Fruit fly (Drosophila melanogaster) whole organism, embryonic: ENCODE measurements around the gene comm.

Source experiments
- ATbp ChIP-seq: fragments of 200-800 bp; sonication (Bioruptor generic); optimal IDR thresholded peaks from 2 replicates; lab custom pipeline; 2017; ENCODE audit warnings: missing biosample characterization, mild to moderate bottlenecking, missing genetic modification characterization, missing genetic modification reagents
- Ada2b ChIP-seq: fragments of 200-800 bp; sonication (Bioruptor generic); IDR thresholded peaks from 2 replicates; pipeline ENCODE4 v1.3.6; 2022; ENCODE audit warnings: missing biosample characterization, missing genetic modification characterization
- Atf-2 ChIP-seq: fragments of 200-800 bp; sonication (Bioruptor generic); optimal IDR thresholded peaks from 2 replicates; lab custom pipeline; 2016; ENCODE audit warnings: missing biosample characterization, missing genetic modification characterization
- Blimp-1 ChIP-seq: fragments of 200-800 bp; sonication (Bioruptor generic); optimal IDR thresholded peaks from 3 replicates; lab custom pipeline; 2018; ENCODE audit warnings: missing biosample characterization, missing genetic modification characterization, mild to moderate bottlenecking, moderate library complexity, missing genetic modification reagents
- CG10321 ChIP-seq: fragments of 200-800 bp; sonication (Bioruptor generic); IDR thresholded peaks from 2 replicates; pipeline ENCODE4 v1.3.6; 2022; ENCODE audit warnings: missing biosample characterization, missing genetic modification characterization
- CG12155 ChIP-seq: fragments of 200-800 bp; sonication (Bioruptor generic); optimal IDR thresholded peaks from 3 replicates; lab custom pipeline; 2016; ENCODE audit warnings: missing biosample characterization, missing genetic modification characterization
- CG15601 ChIP-seq: fragments of 200-800 bp; sonication (Bioruptor generic); optimal IDR thresholded peaks from 3 replicates; lab custom pipeline; 2019; ENCODE audit warnings: missing biosample characterization, mild to moderate bottlenecking, missing genetic modification characterization, moderate library complexity
- CG1647 ChIP-seq: fragments of 200-800 bp; sonication (Bioruptor generic); optimal IDR thresholded peaks from 3 replicates; lab custom pipeline; 2016; ENCODE audit warnings: missing biosample characterization, missing genetic modification characterization
- CG16779 ChIP-seq: fragments of 200-800 bp; sonication (Bioruptor generic); IDR thresholded peaks from 2 replicates; pipeline ENCODE4 v1.3.6; 2022; ENCODE audit warnings: missing biosample characterization, missing genetic modification characterization
- CG17361 ChIP-seq: fragments of 200-800 bp; sonication (Bioruptor generic); IDR thresholded peaks from 3 replicates; pipeline ENCODE4 v1.3.6; 2022; ENCODE audit warnings: missing biosample characterization, missing genetic modification characterization
- CG18599 ChIP-seq: fragments of 200-800 bp; sonication (Bioruptor generic); optimal IDR thresholded peaks from 3 replicates; lab custom pipeline; 2017; ENCODE audit warnings: missing biosample characterization, missing genetic modification characterization, mild to moderate bottlenecking, moderate library complexity, missing genetic modification reagents
- CG31365 ChIP-seq: fragments of 200-800 bp; sonication (Bioruptor generic); optimal IDR thresholded peaks from 2 replicates; lab custom pipeline; 2018; ENCODE audit warnings: missing biosample characterization, mild to moderate bottlenecking, missing genetic modification characterization
- CG32772 ChIP-seq: fragments of 200-800 bp; sonication (Bioruptor generic); IDR thresholded peaks from 2 replicates; pipeline ENCODE4 v1.3.6; 2022; ENCODE audit warnings: missing biosample characterization, missing genetic modification characterization
- CG3281 ChIP-seq: fragments of 200-800 bp; sonication (Bioruptor generic); optimal IDR thresholded peaks from 3 replicates; lab custom pipeline; 2017; ENCODE audit warnings: missing biosample characterization, mild to moderate bottlenecking, missing genetic modification characterization
- CG33557 ChIP-seq: fragments of 200-800 bp; sonication (Bioruptor generic); optimal IDR thresholded peaks from 2 replicates; lab custom pipeline; 2019; ENCODE audit warnings: missing biosample characterization, mild to moderate bottlenecking, missing genetic modification characterization, moderate library complexity
- CG3838 ChIP-seq: fragments of 200-800 bp; sonication (Bioruptor generic); optimal IDR thresholded peaks from 3 replicates; lab custom pipeline; 2016; ENCODE audit warnings: missing biosample characterization, missing genetic modification characterization
- CG4404 ChIP-seq: fragments of 200-800 bp; sonication (Bioruptor generic); IDR thresholded peaks from 2 replicates; pipeline ENCODE4 v1.3.6; 2022; ENCODE audit warnings: missing biosample characterization, missing genetic modification characterization
- CG4730 ChIP-seq: fragments of 200-800 bp; sonication (Bioruptor generic); IDR thresholded peaks from 2 replicates; pipeline ENCODE4 v1.3.6; 2022; ENCODE audit warnings: missing biosample characterization, missing genetic modification characterization
- CG4854 ChIP-seq: fragments of 200-800 bp; sonication (Bioruptor generic); optimal IDR thresholded peaks from 2 replicates; lab custom pipeline; 2016; ENCODE audit warnings: missing biosample characterization, missing genetic modification characterization, inconsistent platforms
- CG7963 ChIP-seq: fragments of 200-800 bp; sonication (Bioruptor generic); IDR thresholded peaks from 3 replicates; pipeline ENCODE4 v1.3.6; 2022; ENCODE audit warnings: missing biosample characterization, missing genetic modification characterization; ENCODE audit not compliant: partially characterized antibody
- CG7987 ChIP-seq: fragments of 200-800 bp; sonication (Bioruptor generic); optimal IDR thresholded peaks from 2 replicates; lab custom pipeline; 2018; ENCODE audit warnings: missing biosample characterization, mild to moderate bottlenecking, missing genetic modification characterization, moderate library complexity
- CG9609 ChIP-seq: fragments of 200-800 bp; sonication (Bioruptor generic); optimal IDR thresholded peaks from 3 replicates; lab custom pipeline; 2016; ENCODE audit warnings: missing biosample characterization, missing genetic modification characterization
- CG9727 ChIP-seq: fragments of 200-800 bp; sonication (Bioruptor generic); optimal IDR thresholded peaks from 3 replicates; lab custom pipeline; 2017; ENCODE audit warnings: missing biosample characterization, mild to moderate bottlenecking, missing genetic modification characterization
- CHES-1-like ChIP-seq: fragments of 200-800 bp; sonication (Bioruptor generic); optimal IDR thresholded peaks from 2 replicates; lab custom pipeline; 2016; ENCODE audit warnings: missing biosample characterization, missing genetic modification characterization
- CrebB ChIP-seq: fragments of 200-800 bp; sonication (Bioruptor generic); optimal IDR thresholded peaks from 3 replicates; lab custom pipeline; 2018; ENCODE audit warnings: missing biosample characterization, mild to moderate bottlenecking, missing genetic modification characterization
- Dbx ChIP-seq: fragments of 200-800 bp; sonication (Bioruptor generic); IDR thresholded peaks from 3 replicates; pipeline ENCODE4 v1.3.6; 2022; ENCODE audit warnings: missing biosample characterization, missing genetic modification characterization
- Fer1 ChIP-seq: fragments of 200-800 bp; sonication (Bioruptor generic); optimal IDR thresholded peaks from 2 replicates; lab custom pipeline; 2017; ENCODE audit warnings: missing biosample characterization, mild to moderate bottlenecking, missing genetic modification characterization
- Hand ChIP-seq: fragments of 200-800 bp; sonication (Bioruptor generic); optimal IDR thresholded peaks from 2 replicates; lab custom pipeline; 2017; ENCODE audit warnings: mild to moderate bottlenecking, missing biosample characterization, missing genetic modification reagents, missing genetic modification characterization
- Hr3 ChIP-seq: fragments of 200-800 bp; sonication (Bioruptor generic); optimal IDR thresholded peaks from 3 replicates; lab custom pipeline; 2016; ENCODE audit warnings: missing biosample characterization, missing genetic modification characterization
- Kr ChIP-seq: fragments of 200-800 bp; sonication (Bioruptor generic); optimal IDR thresholded peaks from 2 replicates; lab custom pipeline; 2017; ENCODE audit warnings: missing biosample characterization, mild to moderate bottlenecking, missing genetic modification characterization
- Sin3A ChIP-seq: fragments of >200 bp; optimal IDR thresholded peaks from 2 replicates; lab custom pipeline; 2018
- ash1 ChIP-seq: fragments of 200-800 bp; sonication (Bioruptor generic); optimal IDR thresholded peaks from 2 replicates; lab custom pipeline; 2018; ENCODE audit warnings: missing biosample characterization, mild to moderate bottlenecking, missing genetic modification characterization
- ci ChIP-seq: fragments of 200-800 bp; sonication (Bioruptor generic); IDR thresholded peaks from 3 replicates; pipeline ENCODE4 v1.3.6; 2022; ENCODE audit warnings: missing biosample characterization, missing genetic modification characterization
- croc ChIP-seq: fragments of 200-800 bp; sonication (Bioruptor generic); conservative IDR thresholded peaks from 3 replicates; pipeline ENCODE4 v1.3.6; 2022; ENCODE audit warnings: missing biosample characterization, missing genetic modification characterization
- dm ChIP-seq: fragments of 200-800 bp; sonication (Bioruptor generic); optimal IDR thresholded peaks from 3 replicates; lab custom pipeline; 2016; ENCODE audit warnings: missing biosample characterization, missing genetic modification characterization
- exex ChIP-seq: fragments of 200-800 bp; sonication (Bioruptor generic); optimal IDR thresholded peaks from 4 replicates; lab custom pipeline; 2018; ENCODE audit warnings: missing biosample characterization, mild to moderate bottlenecking, missing genetic modification characterization, moderate library complexity
- eyg ChIP-seq: fragments of 200-800 bp; sonication (Bioruptor generic); optimal IDR thresholded peaks from 3 replicates; lab custom pipeline; 2016; ENCODE audit warnings: missing biosample characterization, missing genetic modification characterization
- fd102C ChIP-seq: fragments of 200-800 bp; sonication (Bioruptor generic); optimal IDR thresholded peaks from 2 replicates; lab custom pipeline; 2018; ENCODE audit warnings: missing biosample characterization, mild to moderate bottlenecking, missing genetic modification characterization, moderate library complexity
- fd64A ChIP-seq: fragments of 200-800 bp; sonication (Bioruptor generic); optimal IDR thresholded peaks from 3 replicates; lab custom pipeline; 2018; ENCODE audit warnings: missing biosample characterization, mild to moderate bottlenecking, missing genetic modification characterization
- gfzf ChIP-seq: fragments of 200-800 bp; sonication (Bioruptor generic); optimal IDR thresholded peaks from 2 replicates; lab custom pipeline; 2016; ENCODE audit warnings: missing biosample characterization, mild to moderate bottlenecking, missing genetic modification characterization, moderate library complexity
- knrl ChIP-seq: fragments of 200-800 bp; sonication (Bioruptor generic); IDR thresholded peaks from 3 replicates; pipeline ENCODE4 v1.3.6; 2022; ENCODE audit warnings: missing biosample characterization, missing genetic modification characterization; ENCODE audit not compliant: partially characterized antibody
- mam ChIP-seq: fragments of 200-800 bp; sonication (Bioruptor generic); optimal IDR thresholded peaks from 3 replicates; lab custom pipeline; 2016; ENCODE audit warnings: missing biosample characterization, missing genetic modification characterization
- nom ChIP-seq: fragments of 200-800 bp; sonication (Bioruptor generic); optimal IDR thresholded peaks from 2 replicates; lab custom pipeline; 2017; ENCODE audit warnings: missing biosample characterization, missing genetic modification characterization, mild to moderate bottlenecking, moderate library complexity, missing genetic modification reagents
- p53 ChIP-seq: fragments of 200-800 bp; sonication (Bioruptor generic); optimal IDR thresholded peaks from 2 replicates; lab custom pipeline; 2016; ENCODE audit warnings: missing biosample characterization, missing genetic modification characterization
- pb ChIP-seq: fragments of 200-800 bp; sonication (Bioruptor generic); optimal IDR thresholded peaks from 3 replicates; lab custom pipeline; 2016; ENCODE audit warnings: missing biosample characterization, missing genetic modification characterization
- pum ChIP-seq: fragments of 200-800 bp; sonication (Bioruptor generic); optimal IDR thresholded peaks from 2 replicates; lab custom pipeline; 2016; ENCODE audit warnings: missing biosample characterization, missing genetic modification characterization
- slp2 ChIP-seq: fragments of 200-800 bp; sonication (Bioruptor generic); optimal IDR thresholded peaks from 2 replicates; lab custom pipeline; 2016; ENCODE audit warnings: missing biosample characterization, missing genetic modification characterization
- sob ChIP-seq: fragments of 200-800 bp; sonication (Bioruptor generic); IDR thresholded peaks from 2 replicates; pipeline ENCODE4 v1.3.6; 2022; ENCODE audit warnings: missing biosample characterization, missing genetic modification characterization
- ssp ChIP-seq: fragments of 200-800 bp; sonication (Bioruptor generic); IDR thresholded peaks from 2 replicates; pipeline ENCODE4 v1.3.6; 2022; ENCODE audit warnings: missing biosample characterization, missing genetic modification characterization
- tll ChIP-seq, 2 experiments: fragments of 200-800 bp in 1 of 2; fragments of >200 bp in 1 of 2; sonication (Bioruptor generic) in 1 of 2; optimal IDR thresholded peaks; 2 replicates each; lab custom pipeline; 2017 to 2019; ENCODE audit warnings: missing biosample characterization in 2 of 2, missing genetic modification characterization in 2 of 2, mild to moderate bottlenecking in 1 of 2, moderate library complexity in 1 of 2
- tna ChIP-seq: fragments of 200-800 bp; sonication (Bioruptor generic); IDR thresholded peaks from 2 replicates; pipeline ENCODE4 v1.3.6; 2022; ENCODE audit warnings: missing biosample characterization, missing genetic modification characterization; ENCODE audit not compliant: partially characterized antibody

comm gene

dm6 chr3L:15728195-15728594, at the start of gene comm (continued):
- TF ChIP-seq Blimp-1 (GFP tag; lab: Kevin White, UChicago): no peak
- peak; percentile 38 for TF ChIP-seq CG33557 (GFP tag; lab: Kevin White, UChicago)
- TF ChIP-seq tna (GFP tag; lab: Robert Waterston, UW): peak; percentile 71; the same call in 1 of the 2 replicates
- no peak for TF ChIP-seq exex (tag; lab: Kevin White, UChicago)
- no peak for TF ChIP-seq CG9727 (GFP tag; lab: Kevin White, UChicago)
- no peak for TF ChIP-seq eyg (GFP tag; lab: Kevin White, UChicago)
- TF ChIP-seq CHES-1-like: no peak
- TF ChIP-seq CG31365 (tag; lab: Kevin White, UChicago): no peak
- no peak for TF ChIP-seq CG12155 (GFP tag; lab: Kevin White, UChicago)
- TF ChIP-seq pb: no peak
- no peak for TF ChIP-seq dm (GFP tag; lab: Kevin White, UChicago)
- TF ChIP-seq ash1: peak; percentile 73
- no peak for TF ChIP-seq CG10321
- TF ChIP-seq knrl: no peak
- TF ChIP-seq CG4730: no peak
- peak; percentile 62 for TF ChIP-seq Fer1 (GFP tag; lab: Kevin White, UChicago)
- peak; percentile 31; the same call in 1 of the 3 replicates for TF ChIP-seq Dbx (GFP tag; lab: Robert Waterston, UW)
- peak in 1 of 2 experiments; percentile 33 for TF ChIP-seq tll (GFP tag; optimal IDR thresholded peaks at IDR 0.05; lab: Kevin White, UChicago)
- peak; percentile 9 for TF ChIP-seq Kr (GFP tag; lab: Kevin White, UChicago)
- no peak for TF ChIP-seq fd64A
- no peak for TF ChIP-seq ATbp (GFP tag; lab: Kevin White, UChicago)
- no peak for TF ChIP-seq slp2 (GFP tag; lab: Kevin White, UChicago)
- TF ChIP-seq p53 (GFP tag; lab: Kevin White, UChicago): peak; percentile 16
- TF ChIP-seq CrebB (tag; lab: Kevin White, UChicago): peak; percentile 59
- no peak for TF ChIP-seq CG17361 (GFP tag; lab: Robert Waterston, UW)
- TF ChIP-seq CG4854: no peak
- peak; percentile 72; the same call in 1 of the 3 replicates for TF ChIP-seq ci (GFP tag; lab: Robert Waterston, UW)
- TF ChIP-seq CG18599 (GFP tag; lab: Kevin White, UChicago): peak; percentile 22
- no peak for TF ChIP-seq CG16779 (GFP tag; lab: Robert Waterston, UW)
- TF ChIP-seq Sin3A: no peak
- no peak for TF ChIP-seq croc
- TF ChIP-seq CG3281 (GFP tag; lab: Kevin White, UChicago): peak; percentile 21
- TF ChIP-seq CG7963 (GFP tag; lab: Robert Waterston, UW): peak; percentile 40; the same call in 1 of the 3 replicates
- no peak for TF ChIP-seq pum (GFP tag; lab: Kevin White, UChicago)
- TF ChIP-seq CG3838 (GFP tag; lab: Kevin White, UChicago): no peak
- no peak for TF ChIP-seq CG32772 (GFP tag; lab: Robert Waterston, UW)
- no peak for TF ChIP-seq Hr3
- no peak for TF ChIP-seq Ada2b (GFP tag; lab: Robert Waterston, UW)
- TF ChIP-seq Hand (GFP tag; lab: Kevin White, UChicago): peak; percentile 11
- no peak for TF ChIP-seq mam (GFP tag; lab: Kevin White, UChicago)
- no peak for TF ChIP-seq CG1647 (GFP tag; lab: Kevin White, UChicago)
- TF ChIP-seq nom (GFP tag; lab: Kevin White, UChicago): no peak
- no peak for TF ChIP-seq CG9609 (GFP tag; lab: Kevin White, UChicago)
- no peak for TF ChIP-seq ssp (GFP tag; lab: Robert Waterston, UW)
- TF ChIP-seq sob (GFP tag; lab: Robert Waterston, UW): peak; percentile 40; the same call in 1 of the 2 replicates
- peak; percentile 49 for TF ChIP-seq CG7987 (GFP tag; lab: Kevin White, UChicago)
- no peak for TF ChIP-seq CG4404 (GFP tag; lab: Robert Waterston, UW)
- TF ChIP-seq Atf-2 (GFP tag; lab: Kevin White, UChicago): no peak
- TF ChIP-seq CG15601 (tag; lab: Kevin White, UChicago): peak; percentile 26
- TF ChIP-seq fd102C (GFP tag; lab: Kevin White, UChicago): peak; percentile 55
- no peak for TF ChIP-seq gfzf
